Fruit fly (Drosophila melanogaster) whole organism, larva: Measurements from ENCODE around the gene CG14958.

ENCODE experiments used
- noc ChIP-seq: fragments of 200-800 bp; sonication (Bioruptor generic); optimal IDR thresholded peaks from 3 replicates; lab custom pipeline; 2019; ENCODE audit warnings: missing biosample characterization, mild to moderate bottlenecking, missing genetic modification characterization, moderate library complexity

CG14958 gene

dm6 chr3L:3189647-3190046, at the start of gene CG14958, which contains the start of gene CG42525:
Gene CG14958 (plus strand): TSS chr3L:3189978.
Gene CG42525 (minus strand): TSS chr3L:3189747.
- TF ChIP-seq noc (tag; lab: Kevin White, UChicago) = no peak

- no peak for TF ChIP-seq noc (tag; lab: Kevin White, UChicago)
Measured at dm6 chr3L:3141411-3141810, 48.4 kb upstream of the CG14958 start.

- TF ChIP-seq noc (tag; lab: Kevin White, UChicago) = no peak
Measured at dm6 chr3L:3142516-3143382, 47.0 kb upstream of the CG14958 start.

- no peak for TF ChIP-seq noc (tag; lab: Kevin White, UChicago)
Measured at dm6 chr3L:3143383-3143962, 46.3 kb upstream of the CG14958 start, which contains the start of the genes CG11537 and Alg2. Gene CG11537 (minus strand): TSS chr3L:3143457. Gene Alg2 (plus strand): TSS chr3L:3143808.

dm6 chr3L:3148125-3149059, 41.4 kb upstream of the CG14958 start, which contains the start of the genes Usp5 and BtbVII:
Gene Usp5 (minus strand): TSS chr3L:3148358.
Gene BtbVII (plus strand): TSS chr3L:3148646.
- TF ChIP-seq noc (tag; lab: Kevin White, UChicago) = peak; percentile 37

- peak; percentile 60 for TF ChIP-seq noc (tag; lab: Kevin White, UChicago)
Measured at dm6 chr3L:3149060-3149872, 40.5 kb upstream of the CG14958 start.

- no peak for TF ChIP-seq noc (tag; lab: Kevin White, UChicago)
Measured at dm6 chr3L:3150376-3150775, 39.4 kb upstream of the CG14958 start.

- TF ChIP-seq noc (tag; lab: Kevin White, UChicago) = no peak
Measured at dm6 chr3L:3157651-3158050, 32.1 kb upstream of the CG14958 start.

- no peak for TF ChIP-seq noc (tag; lab: Kevin White, UChicago)
Measured at dm6 chr3L:3159309-3160194, 30.2 kb upstream of the CG14958 start, which contains the start of the genes ND-30 and CG15812. Gene ND-30 (minus strand): TSS chr3L:3159578. Gene CG15812 (plus strand): TSS chr3L:3159991.

- TF ChIP-seq noc (tag; lab: Kevin White, UChicago) = no peak
Measured at dm6 chr3L:3161968-3162367, 27.8 kb upstream of the CG14958 start, which contains the start of gene rasp. Gene rasp (plus strand): TSS chr3L:3162180.

dm6 chr3L:3162584-3162983, 27.2 kb upstream of the CG14958 start:
- no peak for TF ChIP-seq noc (tag; lab: Kevin White, UChicago)

dm6 chr3L:3164951-3165350, 24.8 kb upstream of the CG14958 start, which contains the start of gene CG32280:
Gene CG32280 (plus strand): TSS chr3L:3165181.
- peak; percentile 36 for TF ChIP-seq noc (tag; lab: Kevin White, UChicago)

- no peak for TF ChIP-seq noc (tag; lab: Kevin White, UChicago)
Measured at dm6 chr3L:3165399-3165798, 24.4 kb upstream of the CG14958 start.
